Fruit fly (Drosophila melanogaster) whole organism, prepupa: ENCODE results near the gene CG13096.
A peak's percentile ranks its signal among the peaks of the same experiment; 100 is the strongest.

Source experiments
- CG10631 ChIP-seq: fragments of 200-800 bp; sonication (Bioruptor generic); optimal IDR thresholded peaks from 2 replicates; lab custom pipeline; 2016; ENCODE audit warnings: missing biosample characterization, missing genetic modification characterization
- CG10669 ChIP-seq: fragments of 200-800 bp; sonication (Bioruptor generic); optimal IDR thresholded peaks from 3 replicates; lab custom pipeline; 2018; ENCODE audit warnings: missing biosample characterization, mild to moderate bottlenecking, missing genetic modification characterization, moderate library complexity
- CG11294 ChIP-seq: fragments of 200-800 bp; sonication (Bioruptor generic); IDR thresholded peaks from 2 replicates; pipeline ENCODE4 v1.3.6; 2022; ENCODE audit warnings: missing biosample characterization, missing genetic modification characterization
- CG11762 ChIP-seq: fragments of 200-800 bp; sonication (Bioruptor generic); optimal IDR thresholded peaks from 3 replicates; lab custom pipeline; 2016; ENCODE audit warnings: missing biosample characterization, missing genetic modification characterization; ENCODE audit not compliant: insufficient read depth
- CG11902 ChIP-seq: fragments of 200-800 bp; sonication (Bioruptor generic); optimal IDR thresholded peaks from 3 replicates; lab custom pipeline; 2016; ENCODE audit warnings: missing biosample characterization, missing genetic modification characterization
- CG15336 ChIP-seq: fragments of 200-800 bp; sonication (Bioruptor generic); IDR thresholded peaks from 2 replicates; pipeline ENCODE4 v1.3.6; 2022; ENCODE audit warnings: missing biosample characterization, missing genetic modification characterization
- CG1621 ChIP-seq: fragments of 200-800 bp; sonication (Bioruptor generic); optimal IDR thresholded peaks from 3 replicates; lab custom pipeline; 2018; ENCODE audit warnings: missing biosample characterization, mild to moderate bottlenecking, missing genetic modification characterization
- CG16779 ChIP-seq: fragments of 200-800 bp; sonication (Bioruptor generic); optimal IDR thresholded peaks from 3 replicates; lab custom pipeline; 2017; ENCODE audit warnings: missing biosample characterization, mild to moderate bottlenecking, missing genetic modification characterization
- CG3032 ChIP-seq: fragments of 200-800 bp; optimal IDR thresholded peaks from 2 replicates; lab custom pipeline; 2019; ENCODE audit warnings: missing biosample characterization, mild to moderate bottlenecking, missing genetic modification characterization, moderate library complexity
- CG31627 ChIP-seq: fragments of 200-800 bp; sonication (Bioruptor generic); optimal IDR thresholded peaks from 3 replicates; lab custom pipeline; 2016; ENCODE audit warnings: missing biosample characterization, missing genetic modification characterization
- CG32006 ChIP-seq: fragments of 200-800 bp; sonication (Bioruptor generic); optimal IDR thresholded peaks from 3 replicates; lab custom pipeline; 2017; ENCODE audit warnings: missing biosample characterization, mild to moderate bottlenecking, missing genetic modification characterization
- CG34406 ChIP-seq: fragments of 200-800 bp; sonication (Bioruptor generic); optimal IDR thresholded peaks from 3 replicates; lab custom pipeline; 2016; ENCODE audit warnings: missing biosample characterization, missing genetic modification characterization
- CG4318 ChIP-seq: fragments of 200-800 bp; sonication (Bioruptor generic); optimal IDR thresholded peaks from 3 replicates; lab custom pipeline; 2017; ENCODE audit warnings: missing biosample characterization, mild to moderate bottlenecking, missing genetic modification characterization
- CG6163 ChIP-seq: fragments of 200-800 bp; sonication (Bioruptor generic); IDR thresholded peaks from 3 replicates; pipeline ENCODE4 v1.3.6; 2022; ENCODE audit warnings: missing biosample characterization, missing genetic modification characterization
- CG6276 ChIP-seq: fragments of 200-800 bp; sonication (Bioruptor generic); optimal IDR thresholded peaks from 2 replicates; lab custom pipeline; 2017; ENCODE audit warnings: missing biosample characterization, mild to moderate bottlenecking, missing genetic modification characterization
- CG6792 ChIP-seq: fragments of 200-800 bp; sonication (Bioruptor generic); optimal IDR thresholded peaks from 3 replicates; lab custom pipeline; 2016; ENCODE audit warnings: missing biosample characterization, missing genetic modification characterization
- CG6808 ChIP-seq: fragments of 200-800 bp; sonication (Bioruptor generic); optimal IDR thresholded peaks from 3 replicates; lab custom pipeline; 2017; ENCODE audit warnings: missing biosample characterization, missing genetic modification characterization, mild to moderate bottlenecking, moderate library complexity, missing genetic modification reagents
- CG6854 ChIP-seq: fragments of 200-800 bp; sonication (Bioruptor generic); optimal IDR thresholded peaks from 2 replicates; lab custom pipeline; 2017; ENCODE audit warnings: missing biosample characterization, mild to moderate bottlenecking, missing genetic modification characterization
- CG7368 ChIP-seq: fragments of 200-800 bp; sonication (Bioruptor generic); optimal IDR thresholded peaks from 3 replicates; lab custom pipeline; 2016; ENCODE audit warnings: missing biosample characterization, missing genetic modification characterization
- CG8119 ChIP-seq: fragments of 200-800 bp; sonication (Bioruptor generic); IDR thresholded peaks from 3 replicates; pipeline ENCODE4 v1.3.6; 2022; ENCODE audit warnings: missing biosample characterization, missing genetic modification characterization
- CG8319 ChIP-seq: fragments of 200-800 bp; sonication (Bioruptor generic); optimal IDR thresholded peaks from 3 replicates; lab custom pipeline; 2016; ENCODE audit warnings: missing biosample characterization, missing genetic modification characterization
- CG8632 ChIP-seq: fragments of 200-800 bp; sonication (Bioruptor generic); optimal IDR thresholded peaks from 3 replicates; lab custom pipeline; 2016; ENCODE audit warnings: missing biosample characterization, missing genetic modification characterization
- CG9139 ChIP-seq: fragments of 200-800 bp; sonication (Bioruptor generic); optimal IDR thresholded peaks from 3 replicates; lab custom pipeline; 2017; ENCODE audit warnings: missing biosample characterization, mild to moderate bottlenecking, missing genetic modification characterization
- Eip75B ChIP-seq: fragments of 200-800 bp; sonication (Bioruptor generic); optimal IDR thresholded peaks from 3 replicates; lab custom pipeline; 2016; ENCODE audit warnings: missing biosample characterization, missing genetic modification characterization
- Eip78C ChIP-seq: fragments of 200-800 bp; sonication (Bioruptor generic); peaks from one replicate; lab custom pipeline; 2016; ENCODE audit warnings: missing biosample characterization, missing genetic modification characterization
- Eip93F ChIP-seq: fragments of 200-800 bp; sonication (Bioruptor generic); optimal IDR thresholded peaks from 2 replicates; lab custom pipeline; 2016; ENCODE audit warnings: missing biosample characterization, mild to moderate bottlenecking, missing genetic modification characterization
- Ets21C ChIP-seq: fragments of 200-800 bp; sonication (Bioruptor generic); optimal IDR thresholded peaks from 3 replicates; lab custom pipeline; 2016; ENCODE audit warnings: missing biosample characterization, missing genetic modification characterization
- Ets96B ChIP-seq: fragments of 200-800 bp; optimal IDR thresholded peaks from 2 replicates; lab custom pipeline; 2019; ENCODE audit warnings: missing biosample characterization, mild to moderate bottlenecking, missing genetic modification characterization, moderate library complexity
- Gug ChIP-seq: fragments of 200-800 bp; sonication (Bioruptor generic); IDR thresholded peaks from 2 replicates; pipeline ENCODE4 v1.3.6; 2022; ENCODE audit warnings: missing biosample characterization, missing genetic modification characterization
- Hr38 ChIP-seq: sonication (Bioruptor generic); optimal IDR thresholded peaks from 2 replicates; lab custom pipeline; 2016; ENCODE audit warnings: missing biosample characterization, missing genetic modification characterization
- Hr4 ChIP-seq: fragments of 200-800 bp; sonication (Bioruptor generic); optimal IDR thresholded peaks from 3 replicates; lab custom pipeline; 2016; ENCODE audit warnings: missing biosample characterization, missing genetic modification characterization
- Lpt ChIP-seq: fragments of 200-800 bp; sonication (Bioruptor generic); optimal IDR thresholded peaks from 3 replicates; lab custom pipeline; 2016; ENCODE audit warnings: missing biosample characterization, missing genetic modification characterization
- Met ChIP-seq: fragments of 200-800 bp; sonication (Bioruptor generic); optimal IDR thresholded peaks from 3 replicates; lab custom pipeline; 2016; ENCODE audit warnings: missing biosample characterization, missing genetic modification characterization
- OdsH ChIP-seq: fragments of 200-800 bp; sonication (Bioruptor generic); optimal IDR thresholded peaks from 3 replicates; lab custom pipeline; 2016; ENCODE audit warnings: missing biosample characterization, missing genetic modification characterization
- Smox ChIP-seq: fragments of 200-800 bp; sonication (Bioruptor generic); optimal IDR thresholded peaks from 3 replicates; lab custom pipeline; 2016; ENCODE audit warnings: missing biosample characterization, missing genetic modification characterization
- Sox15 ChIP-seq: fragments of 200-800 bp; sonication (Bioruptor generic); optimal IDR thresholded peaks from 3 replicates; lab custom pipeline; 2016; ENCODE audit warnings: missing biosample characterization, missing genetic modification characterization
- acj6 ChIP-seq: fragments of 200-800 bp; sonication (Bioruptor generic); optimal IDR thresholded peaks from 3 replicates; lab custom pipeline; 2016; ENCODE audit warnings: missing biosample characterization, missing genetic modification characterization
- cyc ChIP-seq: fragments of 200-800 bp; sonication (Bioruptor generic); optimal IDR thresholded peaks from 3 replicates; lab custom pipeline; 2016; ENCODE audit warnings: missing biosample characterization, missing genetic modification characterization
- dac ChIP-seq: fragments of 200-800 bp; sonication (Bioruptor generic); optimal IDR thresholded peaks from 2 replicates; lab custom pipeline; 2017; ENCODE audit warnings: missing biosample characterization, mild to moderate bottlenecking, missing genetic modification characterization
- dsx ChIP-seq: fragments of 200-800 bp; optimal IDR thresholded peaks from 3 replicates; lab custom pipeline; 2019; ENCODE audit warnings: missing biosample characterization, mild to moderate bottlenecking, missing genetic modification characterization, moderate library complexity; ENCODE audit not compliant: poor library complexity, severe bottlenecking
- eg ChIP-seq: fragments of 200-800 bp; sonication (Bioruptor generic); IDR thresholded peaks from 3 replicates; pipeline ENCODE4 v1.3.6; 2022; ENCODE audit warnings: missing biosample characterization, missing genetic modification characterization
- fd59A ChIP-seq: fragments of 200-800 bp; sonication (Bioruptor generic); optimal IDR thresholded peaks from 2 replicates; lab custom pipeline; 2017; ENCODE audit warnings: missing biosample characterization, mild to moderate bottlenecking, missing genetic modification characterization, missing genetic modification reagents
- fd85E ChIP-seq: fragments of 200-800 bp; sonication (Bioruptor generic); optimal IDR thresholded peaks from 3 replicates; lab custom pipeline; 2016; ENCODE audit warnings: missing biosample characterization, missing genetic modification characterization
- fkh ChIP-seq: fragments of 200-800 bp; sonication (Bioruptor generic); optimal IDR thresholded peaks from 3 replicates; lab custom pipeline; 2017; ENCODE audit warnings: missing biosample characterization, mild to moderate bottlenecking, missing genetic modification characterization, moderate library complexity
- lz ChIP-seq: fragments of 200-800 bp; sonication (Bioruptor generic); optimal IDR thresholded peaks from 3 replicates; lab custom pipeline; 2016; ENCODE audit warnings: missing biosample characterization, missing genetic modification characterization
- net ChIP-seq: fragments of 200-800 bp; sonication (Bioruptor generic); optimal IDR thresholded peaks from 3 replicates; lab custom pipeline; 2016; ENCODE audit warnings: missing biosample characterization, missing genetic modification characterization
- pdm3 ChIP-seq: fragments of 200-800 bp; sonication (Bioruptor generic); optimal IDR thresholded peaks from 3 replicates; lab custom pipeline; 2016; ENCODE audit warnings: missing biosample characterization, missing genetic modification characterization
- salr ChIP-seq, 2 experiments: fragments of 200-800 bp; sonication (Bioruptor generic); optimal IDR thresholded peaks; 3 replicates each; lab custom pipeline; 2016 to 2018; ENCODE audit warnings: missing biosample characterization in 2 of 2, missing genetic modification characterization in 2 of 2, mild to moderate bottlenecking in 1 of 2
- spab ChIP-seq: fragments of 200-800 bp; sonication (Bioruptor generic); optimal IDR thresholded peaks from 2 replicates; lab custom pipeline; 2017; ENCODE audit warnings: missing biosample characterization, mild to moderate bottlenecking, missing genetic modification characterization, missing genetic modification reagents
- ss ChIP-seq, 2 experiments: fragments of 200-800 bp; sonication (Bioruptor generic); optimal IDR thresholded peaks; 2 replicates in 1 of 2; 3 replicates in 1 of 2; lab custom pipeline; 2017 to 2018; ENCODE audit warnings: mild to moderate bottlenecking in 2 of 2, missing biosample characterization in 2 of 2, missing genetic modification characterization in 2 of 2, moderate library complexity in 1 of 2
- svp ChIP-seq: fragments of 200-800 bp; sonication (Bioruptor generic); peaks from one replicate; lab custom pipeline; 2016; ENCODE audit warnings: missing biosample characterization, missing genetic modification characterization
- topi ChIP-seq: fragments of 200-800 bp; sonication (Bioruptor generic); optimal IDR thresholded peaks from 3 replicates; lab custom pipeline; 2016; ENCODE audit warnings: missing biosample characterization, missing genetic modification characterization
- vri ChIP-seq: fragments of 200-800 bp; sonication (Bioruptor generic); optimal IDR thresholded peaks from 3 replicates; lab custom pipeline; 2016; ENCODE audit warnings: missing biosample characterization, mild to moderate bottlenecking, missing genetic modification characterization

The CG13096 gene

DNA sequence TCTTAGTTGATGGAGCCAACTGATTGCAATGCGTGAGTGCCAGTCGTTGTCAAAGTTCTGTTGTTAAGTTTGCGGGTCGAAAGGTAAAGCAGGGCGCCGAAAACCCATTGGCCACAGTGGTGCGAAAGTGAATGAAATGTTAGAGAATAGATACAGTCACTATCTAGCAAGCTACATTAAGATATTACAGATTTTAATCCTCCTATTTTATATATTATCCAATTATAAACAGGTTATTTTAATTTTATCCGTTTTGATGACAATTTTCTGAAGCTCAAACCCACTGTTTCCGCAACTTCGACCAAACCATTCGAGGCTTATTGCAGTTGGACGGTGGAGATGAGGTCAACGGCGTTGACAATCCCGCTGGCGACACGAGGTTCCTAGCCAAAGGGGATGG lies 40.8 kb upstream of the CG13096 start:
- TF ChIP-seq Eip75B, result peak; percentile 21
- no peak for TF ChIP-seq CG7368 (GFP tag; lab: Kevin White, UChicago)
- peak; percentile 40 for TF ChIP-seq Met (GFP tag; lab: Kevin White, UChicago)
- no peak for TF ChIP-seq spab
- peak; percentile 33 for TF ChIP-seq topi (GFP tag; lab: Kevin White, UChicago)
- no peak for TF ChIP-seq Ets96B (tag; lab: Kevin White, UChicago)
- TF ChIP-seq lz (GFP tag; lab: Kevin White, UChicago), result no peak
- no peak for TF ChIP-seq CG6808 (GFP tag; lab: Kevin White, UChicago)
- peak; percentile 19 for TF ChIP-seq cyc (GFP tag; lab: Kevin White, UChicago)
- peak; percentile 5 for TF ChIP-seq Hr4 (GFP tag; lab: Kevin White, UChicago)
- no peak for TF ChIP-seq CG11762
- no peak for TF ChIP-seq CG1621 (tag; lab: Kevin White, UChicago)
- no peak for TF ChIP-seq pdm3 (GFP tag; lab: Kevin White, UChicago)
- TF ChIP-seq CG34406 (GFP tag; lab: Kevin White, UChicago), result peak; percentile 12
- peak; percentile 31 for TF ChIP-seq CG32006
- TF ChIP-seq svp (GFP tag; lab: Kevin White, UChicago), result peak; percentile 71
- no peak for TF ChIP-seq CG31627 (GFP tag; lab: Kevin White, UChicago)
- TF ChIP-seq CG6163 (GFP tag; lab: Robert Waterston, UW), result no peak
- no peak for TF ChIP-seq Hr38 (GFP tag; lab: Kevin White, UChicago)
- no peak for TF ChIP-seq CG11294 (GFP tag; lab: Robert Waterston, UW)
- TF ChIP-seq dac (GFP tag; lab: Kevin White, UChicago), result no peak
- TF ChIP-seq fkh (GFP tag; lab: Kevin White, UChicago), result no peak
- no peak for TF ChIP-seq fd85E (GFP tag; lab: Kevin White, UChicago)
- no peak for TF ChIP-seq vri
- no peak for TF ChIP-seq CG8119 (GFP tag; lab: Robert Waterston, UW)
- TF ChIP-seq CG9139 (GFP tag; lab: Kevin White, UChicago), result no peak
- TF ChIP-seq fd59A (GFP tag; lab: Kevin White, UChicago), result no peak
- no peak for TF ChIP-seq CG6276 (GFP tag; lab: Kevin White, UChicago)
- TF ChIP-seq Sox15 (GFP tag; lab: Kevin White, UChicago), result no peak
- no peak for TF ChIP-seq CG3032
- TF ChIP-seq salr (GFP tag; optimal IDR thresholded peaks at IDR 0.05; lab: Kevin White, UChicago), result no peak
- no peak for TF ChIP-seq CG6792 (GFP tag; lab: Kevin White, UChicago)
- TF ChIP-seq Gug, result no peak
- no peak for TF ChIP-seq CG15336 (GFP tag; lab: Robert Waterston, UW)
- no peak for TF ChIP-seq CG16779 (tag; lab: Kevin White, UChicago)
- no peak for TF ChIP-seq CG8632 (GFP tag; lab: Kevin White, UChicago)
- no peak for TF ChIP-seq ss (GFP tag; optimal IDR thresholded peaks at IDR 0.05; lab: Kevin White, UChicago)
- TF ChIP-seq CG11902 (GFP tag; lab: Kevin White, UChicago), result no peak
- TF ChIP-seq CG10631, result no peak
- no peak for TF ChIP-seq CG8319 (GFP tag; lab: Kevin White, UChicago)
- TF ChIP-seq CG10669, result no peak
- TF ChIP-seq Ets21C (GFP tag; lab: Kevin White, UChicago), result no peak
- no peak for TF ChIP-seq eg (GFP tag; lab: Robert Waterston, UW)
- TF ChIP-seq acj6 (GFP tag; lab: Kevin White, UChicago), result no peak
- peak; percentile 18 for TF ChIP-seq Smox (GFP tag; lab: Kevin White, UChicago)
- TF ChIP-seq Eip78C (GFP tag; lab: Kevin White, UChicago), result peak; percentile 60
- no peak for TF ChIP-seq net (GFP tag; lab: Kevin White, UChicago)
- TF ChIP-seq Eip93F (GFP tag; lab: Kevin White, UChicago), result no peak
- no peak for TF ChIP-seq CG4318
- no peak for TF ChIP-seq Lpt (GFP tag; lab: Kevin White, UChicago)
- TF ChIP-seq CG6854 (GFP tag; lab: Kevin White, UChicago), result no peak
- TF ChIP-seq dsx (GFP tag; lab: Kevin White, UChicago), result no peak
- peak; percentile 19 for TF ChIP-seq OdsH (GFP tag; lab: Kevin White, UChicago)
